Worm (Caenorhabditis elegans) whole organism, L4 larva: ENCODE results near the gene spc-2.

ENCODE experiments used
- F10B5.3 ChIP-seq: sonication (generic microtip); optimal IDR thresholded peaks from 2 replicates; lab custom pipeline; 2016; ENCODE audit warnings: mild to moderate bottlenecking, missing genetic modification characterization, missing compliant biosample characterization
- daf-19 ChIP-seq: fragments of 200-800 bp; sonication (Bioruptor generic); conservative IDR thresholded peaks from 2 replicates; pipeline ENCODE4 v1.3.6; 2022; ENCODE audit warnings: missing genetic modification characterization, missing compliant biosample characterization
- egl-27 ChIP-seq: sonication (generic microtip); optimal IDR thresholded peaks from 3 replicates; lab custom pipeline; 2017; ENCODE audit warnings: missing biosample characterization, missing genetic modification reagents, missing genetic modification characterization
- fos-1 ChIP-seq: fragments of 150-350 bp; optimal IDR thresholded peaks from 2 replicates; lab custom pipeline; 2014; ENCODE audit warnings: missing biosample characterization, missing genetic modification characterization
- lin-29 ChIP-seq: fragments of 200-800 bp; sonication (Bioruptor generic); IDR thresholded peaks from 2 replicates; pipeline ENCODE4 v1.3.6; 2022; ENCODE audit warnings: missing genetic modification reagents, missing genetic modification characterization, missing compliant biosample characterization
- mxl-3 ChIP-seq: fragments of 200-800 bp; sonication (Bioruptor generic); optimal IDR thresholded peaks from 2 replicates; lab custom pipeline; 2018; ENCODE audit warnings: mild to moderate bottlenecking, missing genetic modification characterization, missing compliant biosample characterization
- nhr-25 ChIP-seq: sonication (generic microtip); optimal IDR thresholded peaks from 2 replicates; lab custom pipeline; 2017; ENCODE audit warnings: missing genetic modification characterization, mild to moderate bottlenecking, missing compliant biosample characterization, antibody characterized with exemption, moderate library complexity, borderline replicate concordance; ENCODE audit not compliant: insufficient read depth

DNA sequence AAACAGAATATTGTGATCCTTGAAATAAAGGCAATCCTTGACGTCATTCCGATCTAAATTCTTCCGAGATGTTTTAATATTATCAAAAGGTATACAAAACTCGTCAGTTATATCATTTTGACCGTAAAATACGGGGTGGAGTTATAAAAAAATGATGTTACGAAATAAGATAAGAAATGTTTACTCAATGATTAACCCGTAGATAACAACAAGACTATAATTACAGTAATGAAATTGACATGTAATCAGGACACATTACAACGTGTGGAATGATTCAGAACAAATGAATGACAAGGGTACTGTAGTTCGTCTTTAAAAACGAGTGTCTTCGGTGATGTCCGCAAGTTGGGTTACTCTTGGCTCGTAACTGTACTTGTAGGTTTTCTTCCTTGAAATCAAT lies 56.1 kb downstream of the spc-2 start, which contains the start of gene tsp-2:
- TF ChIP-seq lin-29 (no peak), nhr-25 (no peak), egl-27 (no peak), mxl-3 (GFP tag; lab: Kevin White, UChicago) (no peak), fos-1 (tag; lab: Kevin White, UChicago) (no peak), daf-19 (GFP tag; lab: Robert Waterston, UW) (no peak), F10B5.3 (tag; lab: Kevin White, UChicago) (no peak)
